Fruit fly (Drosophila melanogaster) whole organism, prepupa: ENCODE measurements around the gene CG4988.

Source experiments
- CG11762 ChIP-seq: fragments of 200-800 bp; sonication (Bioruptor generic); optimal IDR thresholded peaks from 3 replicates; lab custom pipeline; 2016; ENCODE audit warnings: missing biosample characterization, missing genetic modification characterization; ENCODE audit not compliant: insufficient read depth
- CG15336 ChIP-seq: fragments of 200-800 bp; sonication (Bioruptor generic); IDR thresholded peaks from 2 replicates; pipeline ENCODE4 v1.3.6; 2022; ENCODE audit warnings: missing biosample characterization, missing genetic modification characterization
- CG16779 ChIP-seq: fragments of 200-800 bp; sonication (Bioruptor generic); optimal IDR thresholded peaks from 3 replicates; lab custom pipeline; 2017; ENCODE audit warnings: missing biosample characterization, mild to moderate bottlenecking, missing genetic modification characterization
- CG3032 ChIP-seq: fragments of 200-800 bp; optimal IDR thresholded peaks from 2 replicates; lab custom pipeline; 2019; ENCODE audit warnings: missing biosample characterization, mild to moderate bottlenecking, missing genetic modification characterization, moderate library complexity
- CG31627 ChIP-seq: fragments of 200-800 bp; sonication (Bioruptor generic); optimal IDR thresholded peaks from 3 replicates; lab custom pipeline; 2016; ENCODE audit warnings: missing biosample characterization, missing genetic modification characterization
- CG6163 ChIP-seq: fragments of 200-800 bp; sonication (Bioruptor generic); IDR thresholded peaks from 3 replicates; pipeline ENCODE4 v1.3.6; 2022; ENCODE audit warnings: missing biosample characterization, missing genetic modification characterization
- CG6276 ChIP-seq: fragments of 200-800 bp; sonication (Bioruptor generic); optimal IDR thresholded peaks from 2 replicates; lab custom pipeline; 2017; ENCODE audit warnings: missing biosample characterization, mild to moderate bottlenecking, missing genetic modification characterization
- CG6792 ChIP-seq: fragments of 200-800 bp; sonication (Bioruptor generic); optimal IDR thresholded peaks from 3 replicates; lab custom pipeline; 2016; ENCODE audit warnings: missing biosample characterization, missing genetic modification characterization
- CG6808 ChIP-seq: fragments of 200-800 bp; sonication (Bioruptor generic); optimal IDR thresholded peaks from 3 replicates; lab custom pipeline; 2017; ENCODE audit warnings: missing biosample characterization, missing genetic modification characterization, mild to moderate bottlenecking, moderate library complexity, missing genetic modification reagents
- CG7368 ChIP-seq: fragments of 200-800 bp; sonication (Bioruptor generic); optimal IDR thresholded peaks from 3 replicates; lab custom pipeline; 2016; ENCODE audit warnings: missing biosample characterization, missing genetic modification characterization
- CG8119 ChIP-seq: fragments of 200-800 bp; sonication (Bioruptor generic); IDR thresholded peaks from 3 replicates; pipeline ENCODE4 v1.3.6; 2022; ENCODE audit warnings: missing biosample characterization, missing genetic modification characterization
- CG8319 ChIP-seq: fragments of 200-800 bp; sonication (Bioruptor generic); optimal IDR thresholded peaks from 3 replicates; lab custom pipeline; 2016; ENCODE audit warnings: missing biosample characterization, missing genetic modification characterization
- CG8632 ChIP-seq: fragments of 200-800 bp; sonication (Bioruptor generic); optimal IDR thresholded peaks from 3 replicates; lab custom pipeline; 2016; ENCODE audit warnings: missing biosample characterization, missing genetic modification characterization
- CG9139 ChIP-seq: fragments of 200-800 bp; sonication (Bioruptor generic); optimal IDR thresholded peaks from 3 replicates; lab custom pipeline; 2017; ENCODE audit warnings: missing biosample characterization, mild to moderate bottlenecking, missing genetic modification characterization
- Eip75B ChIP-seq: fragments of 200-800 bp; sonication (Bioruptor generic); optimal IDR thresholded peaks from 3 replicates; lab custom pipeline; 2016; ENCODE audit warnings: missing biosample characterization, missing genetic modification characterization
- Eip78C ChIP-seq: fragments of 200-800 bp; sonication (Bioruptor generic); peaks from one replicate; lab custom pipeline; 2016; ENCODE audit warnings: missing biosample characterization, missing genetic modification characterization
- Eip93F ChIP-seq: fragments of 200-800 bp; sonication (Bioruptor generic); optimal IDR thresholded peaks from 2 replicates; lab custom pipeline; 2016; ENCODE audit warnings: missing biosample characterization, mild to moderate bottlenecking, missing genetic modification characterization
- Ets96B ChIP-seq: fragments of 200-800 bp; optimal IDR thresholded peaks from 2 replicates; lab custom pipeline; 2019; ENCODE audit warnings: missing biosample characterization, mild to moderate bottlenecking, missing genetic modification characterization, moderate library complexity
- Hr4 ChIP-seq: fragments of 200-800 bp; sonication (Bioruptor generic); optimal IDR thresholded peaks from 3 replicates; lab custom pipeline; 2016; ENCODE audit warnings: missing biosample characterization, missing genetic modification characterization
- OdsH ChIP-seq: fragments of 200-800 bp; sonication (Bioruptor generic); optimal IDR thresholded peaks from 3 replicates; lab custom pipeline; 2016; ENCODE audit warnings: missing biosample characterization, missing genetic modification characterization
- Sox102F ChIP-seq: fragments of 200-800 bp; sonication (Bioruptor generic); optimal IDR thresholded peaks from 2 replicates; lab custom pipeline; 2016; ENCODE audit warnings: missing biosample characterization, mild to moderate bottlenecking, missing genetic modification characterization
- Sox14 ChIP-seq: fragments of 200-800 bp; sonication (Bioruptor generic); optimal IDR thresholded peaks from 3 replicates; lab custom pipeline; 2016; ENCODE audit warnings: missing biosample characterization, missing genetic modification characterization
- Sox15 ChIP-seq: fragments of 200-800 bp; sonication (Bioruptor generic); optimal IDR thresholded peaks from 3 replicates; lab custom pipeline; 2016; ENCODE audit warnings: missing biosample characterization, missing genetic modification characterization
- achi ChIP-seq: fragments of 200-800 bp; sonication (Bioruptor generic); optimal IDR thresholded peaks from 3 replicates; lab custom pipeline; 2016; ENCODE audit warnings: missing biosample characterization, missing genetic modification characterization
- dsx ChIP-seq: fragments of 200-800 bp; optimal IDR thresholded peaks from 3 replicates; lab custom pipeline; 2019; ENCODE audit warnings: missing biosample characterization, mild to moderate bottlenecking, missing genetic modification characterization, moderate library complexity; ENCODE audit not compliant: poor library complexity, severe bottlenecking
- eg ChIP-seq: fragments of 200-800 bp; sonication (Bioruptor generic); IDR thresholded peaks from 3 replicates; pipeline ENCODE4 v1.3.6; 2022; ENCODE audit warnings: missing biosample characterization, missing genetic modification characterization
- esn ChIP-seq: fragments of 200-800 bp; sonication (Bioruptor generic); optimal IDR thresholded peaks from 2 replicates; lab custom pipeline; 2016; ENCODE audit warnings: missing biosample characterization, mild to moderate bottlenecking, missing genetic modification characterization, moderate library complexity
- fd85E ChIP-seq: fragments of 200-800 bp; sonication (Bioruptor generic); optimal IDR thresholded peaks from 3 replicates; lab custom pipeline; 2016; ENCODE audit warnings: missing biosample characterization, missing genetic modification characterization
- lz ChIP-seq: fragments of 200-800 bp; sonication (Bioruptor generic); optimal IDR thresholded peaks from 3 replicates; lab custom pipeline; 2016; ENCODE audit warnings: missing biosample characterization, missing genetic modification characterization
- net ChIP-seq: fragments of 200-800 bp; sonication (Bioruptor generic); optimal IDR thresholded peaks from 3 replicates; lab custom pipeline; 2016; ENCODE audit warnings: missing biosample characterization, missing genetic modification characterization
- salr ChIP-seq, 2 experiments: fragments of 200-800 bp; sonication (Bioruptor generic); optimal IDR thresholded peaks; 3 replicates each; lab custom pipeline; 2016 to 2018; ENCODE audit warnings: missing biosample characterization in 2 of 2, missing genetic modification characterization in 2 of 2, mild to moderate bottlenecking in 1 of 2
- ss ChIP-seq, 2 experiments: fragments of 200-800 bp; sonication (Bioruptor generic); optimal IDR thresholded peaks; 2 replicates in 1 of 2; 3 replicates in 1 of 2; lab custom pipeline; 2017 to 2018; ENCODE audit warnings: mild to moderate bottlenecking in 2 of 2, missing biosample characterization in 2 of 2, missing genetic modification characterization in 2 of 2, moderate library complexity in 1 of 2

CG4988 gene

dm6 chr2L:11694504-11694903, at the start of gene CG4988:
CG4988 (plus strand) TSS chr2L:11694804.
- TF ChIP-seq CG6808 (GFP tag; lab: Kevin White, UChicago) (no peak), CG11762 (GFP tag; lab: Kevin White, UChicago) (no peak), Eip93F (GFP tag; lab: Kevin White, UChicago) (no peak), CG3032 (tag; lab: Kevin White, UChicago) (no peak), CG6163 (GFP tag; lab: Robert Waterston, UW) (no peak), achi (GFP tag; lab: Kevin White, UChicago) (no peak)
- TF ChIP-seq, all 60 proteins: peak for 0

- TF ChIP-seq CG31627 (GFP tag; lab: Kevin White, UChicago) (no peak), CG16779 (no peak), CG15336 (GFP tag; lab: Robert Waterston, UW) (no peak), CG6276 (GFP tag; lab: Kevin White, UChicago) (no peak), Sox15 (GFP tag; lab: Kevin White, UChicago) (no peak), eg (GFP tag; lab: Robert Waterston, UW) (no peak), esn (GFP tag; lab: Kevin White, UChicago) (no peak), CG6792 (GFP tag; lab: Kevin White, UChicago) (no peak), fd85E (GFP tag; lab: Kevin White, UChicago) (no peak), CG11762 (GFP tag; lab: Kevin White, UChicago) (no peak), Ets96B (tag; lab: Kevin White, UChicago) (no peak), CG8632 (GFP tag; lab: Kevin White, UChicago) (no peak), Sox14 (no peak), CG9139 (GFP tag; lab: Kevin White, UChicago) (no peak), achi (GFP tag; lab: Kevin White, UChicago) (no peak), salr (GFP tag; optimal IDR thresholded peaks at IDR 0.05; lab: Kevin White, UChicago) (no peak), Hr4 (GFP tag; lab: Kevin White, UChicago) (no peak), lz (GFP tag; lab: Kevin White, UChicago) (no peak), Eip75B (no peak)
These were observed 45.9 kb upstream of the CG4988 start, which contains the start of gene CG6614 for dm6 chr2L:11648739-11649138. CG6614 (minus strand) TSS chr2L:11648839.

- no peak for TF ChIP-seq dsx (GFP tag; lab: Kevin White, UChicago)
- no peak for TF ChIP-seq Sox102F (GFP tag; lab: Kevin White, UChicago)
- TF ChIP-seq CG8119, result no peak
- TF ChIP-seq Sox14, result no peak
- TF ChIP-seq CG7368 (GFP tag; lab: Kevin White, UChicago), result no peak
- no peak for TF ChIP-seq CG6163 (GFP tag; lab: Robert Waterston, UW)
- TF ChIP-seq ss (GFP tag; optimal IDR thresholded peaks at IDR 0.05; lab: Kevin White, UChicago), result no peak
These were observed 42.6 kb upstream of the CG4988 start, which contains the start of the genes CG12307 and CG4983 for dm6 chr2L:11651910-11652498. CG12307 (minus strand) TSS chr2L:11652010. CG4983 (plus strand) TSS chr2L:11652448.

- no peak for TF ChIP-seq CG31627 (GFP tag; lab: Kevin White, UChicago)
- no peak for TF ChIP-seq CG8319 (GFP tag; lab: Kevin White, UChicago)
- no peak for TF ChIP-seq OdsH
- TF ChIP-seq fd85E (GFP tag; lab: Kevin White, UChicago), result no peak
- no peak for TF ChIP-seq Eip78C (GFP tag; lab: Kevin White, UChicago)
- TF ChIP-seq Eip93F (GFP tag; lab: Kevin White, UChicago), result no peak
- no peak for TF ChIP-seq Sox14
- no peak for TF ChIP-seq CG11762 (GFP tag; lab: Kevin White, UChicago)
- TF ChIP-seq Sox102F (GFP tag; lab: Kevin White, UChicago), result no peak
- TF ChIP-seq CG16779, result no peak
- no peak for TF ChIP-seq net (GFP tag; lab: Kevin White, UChicago)
- TF ChIP-seq, all 60 proteins: peak for 0
These were observed 37.5 kb upstream of the CG4988 start, which contains the start of gene CG43167 for dm6 chr2L:11657110-11657509. CG43167 (plus strand) TSS chr2L:11657410.
